Worm (Caenorhabditis elegans) whole organism, L4/young adult: Measurements from ENCODE around the gene pqn-18.

Experiments
- W03F9.2 ChIP-seq: fragments of 150-350 bp; optimal IDR thresholded peaks from 2 replicates; lab custom pipeline; 2014; ENCODE audit warnings: missing biosample characterization, missing genetic modification characterization
- dao-5 ChIP-seq: sonication (generic microtip); optimal IDR thresholded peaks from 2 replicates; lab custom pipeline; 2016; ENCODE audit warnings: missing genotype, missing genetic modification characterization, moderate library complexity, missing compliant biosample characterization
- him-1 ChIP-seq: sonication (generic microtip); optimal IDR thresholded peaks from 2 replicates; lab custom pipeline; 2016; ENCODE audit warnings: missing genotype, missing genetic modification reagents, missing genetic modification characterization, missing compliant biosample characterization

The pqn-18 gene

ce11 chrX:12881174-12881573, 26.5 kb upstream of the pqn-18 start:
- TF ChIP-seq him-1 (tag; lab: Kevin White, UChicago) (no peak), dao-5 (tag; lab: Kevin White, UChicago) (no peak), W03F9.2 (tag; lab: Kevin White, UChicago) (no peak)

- TF ChIP-seq him-1 (tag; lab: Kevin White, UChicago): no peak
- TF ChIP-seq dao-5 (tag; lab: Kevin White, UChicago): no peak
- no peak for TF ChIP-seq W03F9.2 (tag; lab: Kevin White, UChicago)
Observed at ce11 chrX:12884873-12885272, 22.8 kb upstream of the pqn-18 start, which contains the start of gene gpc-1. Gene gpc-1 (minus strand): TSS chrX:12884989.

- TF ChIP-seq him-1 (tag; lab: Kevin White, UChicago) (peak; percentile 60), W03F9.2 (tag; lab: Kevin White, UChicago) (peak; percentile 8), dao-5 (tag; lab: Kevin White, UChicago) (peak; percentile 46)
Observed at ce11 chrX:12889837-12890449, 17.7 kb upstream of the pqn-18 start.

- TF ChIP-seq him-1 (tag; lab: Kevin White, UChicago) (no peak), W03F9.2 (tag; lab: Kevin White, UChicago) (no peak), dao-5 (tag; lab: Kevin White, UChicago) (no peak)
Observed at ce11 chrX:12899140-12899888, 8.3 kb upstream of the pqn-18 start.

- TF ChIP-seq dao-5 (tag; lab: Kevin White, UChicago): no peak
- no peak for TF ChIP-seq W03F9.2 (tag; lab: Kevin White, UChicago)
- no peak for TF ChIP-seq him-1 (tag; lab: Kevin White, UChicago)
Observed at ce11 chrX:12902057-12902652, 5.5 kb upstream of the pqn-18 start.

ce11 chrX:12903810-12904209, 3.8 kb upstream of the pqn-18 start:
- no peak for TF ChIP-seq him-1 (tag; lab: Kevin White, UChicago)
- TF ChIP-seq W03F9.2 (tag; lab: Kevin White, UChicago): no peak
- no peak for TF ChIP-seq dao-5 (tag; lab: Kevin White, UChicago)

ce11 chrX:12908715-12909114, 1.1 kb downstream of the pqn-18 start:
- TF ChIP-seq W03F9.2 (tag; lab: Kevin White, UChicago) (no peak), him-1 (tag; lab: Kevin White, UChicago) (no peak), dao-5 (tag; lab: Kevin White, UChicago) (no peak)

- no peak for TF ChIP-seq him-1 (tag; lab: Kevin White, UChicago)
- no peak for TF ChIP-seq W03F9.2 (tag; lab: Kevin White, UChicago)
- TF ChIP-seq dao-5 (tag; lab: Kevin White, UChicago): no peak
Observed at ce11 chrX:12909910-12910309, 2.3 kb downstream of the pqn-18 start.

- no peak for TF ChIP-seq W03F9.2 (tag; lab: Kevin White, UChicago)
- no peak for TF ChIP-seq dao-5 (tag; lab: Kevin White, UChicago)
Observed at ce11 chrX:12911235-12911634, 3.6 kb downstream of the pqn-18 start.

- TF ChIP-seq W03F9.2 (tag; lab: Kevin White, UChicago) (no peak), him-1 (tag; lab: Kevin White, UChicago) (no peak), dao-5 (tag; lab: Kevin White, UChicago) (no peak)
Observed at ce11 chrX:12912435-12912834, 4.8 kb downstream of the pqn-18 start.

ce11 chrX:12913398-12914071, 5.9 kb downstream of the pqn-18 start:
- TF ChIP-seq dao-5 (tag; lab: Kevin White, UChicago): no peak
- no peak for TF ChIP-seq him-1 (tag; lab: Kevin White, UChicago)

- TF ChIP-seq dao-5 (tag; lab: Kevin White, UChicago) (no peak), W03F9.2 (tag; lab: Kevin White, UChicago) (no peak), him-1 (tag; lab: Kevin White, UChicago) (no peak)
Observed at ce11 chrX:12914209-12914608, 6.6 kb downstream of the pqn-18 start.

ce11 chrX:12915058-12915457, 7.4 kb downstream of the pqn-18 start:
- no peak for TF ChIP-seq dao-5 (tag; lab: Kevin White, UChicago)
- no peak for TF ChIP-seq him-1 (tag; lab: Kevin White, UChicago)
- TF ChIP-seq W03F9.2 (tag; lab: Kevin White, UChicago): no peak
